Worm (Caenorhabditis elegans): ENCODE measurements around the gene Y4C6B.4.
"Not testable (repeated sequence)": the region's sequence is repeated elsewhere in the genome, so short reads cannot be mapped to it uniquely, and the experiment has no call there.

DNA sequence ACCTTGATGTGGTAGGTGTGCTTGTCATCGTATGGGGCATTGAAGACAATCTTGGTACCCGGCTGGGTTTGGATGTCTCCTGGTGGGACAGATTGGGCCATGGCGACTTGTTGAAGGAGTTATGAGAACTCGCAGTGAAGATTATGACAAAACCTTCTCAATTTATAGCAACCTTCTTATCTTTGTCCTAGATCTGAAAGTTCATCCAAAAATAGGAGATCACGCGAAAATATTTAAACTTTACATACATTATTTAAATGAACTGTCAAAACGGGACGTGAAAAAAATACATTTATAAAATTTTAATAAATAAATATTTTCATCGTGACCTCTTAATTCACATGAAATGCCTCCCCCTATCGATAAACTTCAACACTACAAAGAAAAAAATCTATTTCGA is 13.2 kb upstream of the Y4C6B.4 start, which contains the start of the genes msp-59 and ZK354.2:
- TF ChIP-seq him-1, dao-5 (tag; optimal IDR thresholded peaks at IDR 0.05): not testable (repeated sequence)
